Worm (Caenorhabditis elegans) whole organism, L2 larva: Measurements from ENCODE around the gene srm-1.
"Not testable (repeated sequence)": the region's sequence is repeated elsewhere in the genome, so short reads cannot be mapped to it uniquely, and the experiment has no call there.

ENCODE experiments used
- ZK546.5 ChIP-seq: sonication (generic microtip); optimal IDR thresholded peaks from 2 replicates; lab custom pipeline; 2017; ENCODE audit warnings: missing biosample characterization, missing genetic modification characterization
- nhr-10 ChIP-seq: sonication (generic microtip); optimal IDR thresholded peaks from 2 replicates; lab custom pipeline; 2017; ENCODE audit warnings: missing biosample characterization, missing genetic modification characterization
- zag-1 ChIP-seq: fragments of 150-350 bp; optimal IDR thresholded peaks from 2 replicates; lab custom pipeline; 2014; ENCODE audit warnings: missing biosample characterization, missing genetic modification characterization
- ztf-11 ChIP-seq: sonication (generic microtip); optimal IDR thresholded peaks from 2 replicates; lab custom pipeline; 2017; ENCODE audit warnings: missing biosample characterization, missing genetic modification characterization

DNA sequence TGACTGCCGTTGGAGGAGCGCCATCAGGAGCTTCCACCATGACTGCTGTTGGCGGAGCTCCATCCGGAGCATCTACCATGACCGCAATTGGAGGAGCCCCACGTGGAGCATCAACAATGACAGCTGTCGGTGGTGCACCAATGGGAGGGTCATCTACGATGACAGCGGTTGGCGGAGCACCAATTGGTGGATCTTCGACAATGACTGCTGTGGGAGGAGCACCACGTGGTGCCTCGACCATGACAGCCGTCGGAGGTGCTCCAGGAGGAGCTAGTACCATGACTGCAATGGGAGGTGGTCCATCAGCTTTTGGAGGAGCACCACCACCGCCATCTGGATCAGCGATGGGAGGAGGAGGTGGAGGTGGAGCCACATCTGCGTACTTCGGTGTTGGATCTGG is 4.7 kb downstream of the srm-1 start, which contains the start of gene T28H11.7:
- TF ChIP-seq ZK546.5, ztf-11, nhr-10, zag-1 (tag; lab: Kevin White, UChicago): not testable (repeated sequence)
